Worm (Caenorhabditis elegans) whole organism, young adult: ENCODE measurements around the gene srab-6.

Source experiments
- F23B12.7 ChIP-seq: sonication (generic microtip); optimal IDR thresholded peaks from 2 replicates; lab custom pipeline; 2017; ENCODE audit warnings: missing genetic modification characterization, mild to moderate bottlenecking, missing compliant biosample characterization, antibody characterized with exemption, moderate library complexity; ENCODE audit not compliant: insufficient read depth
- dpl-1 ChIP-seq: fragments of 150-350 bp; optimal IDR thresholded peaks from 2 replicates; lab custom pipeline; 2014; ENCODE audit warnings: missing biosample characterization, missing genetic modification reagents, missing genetic modification characterization
- efl-1 ChIP-seq: fragments of 150-350 bp; optimal IDR thresholded peaks from 2 replicates; lab custom pipeline; 2014; ENCODE audit warnings: missing biosample characterization, missing genetic modification reagents, missing genetic modification characterization
- egl-18 ChIP-seq: fragments of 200-800 bp; sonication (Bioruptor generic); IDR thresholded peaks from 2 replicates; pipeline ENCODE4 v1.3.6; 2022; ENCODE audit warnings: missing genetic modification reagents, missing genetic modification characterization, missing compliant biosample characterization
- unc-62 ChIP-seq: fragments of 150-350 bp; optimal IDR thresholded peaks from 2 replicates; lab custom pipeline; 2014; ENCODE audit warnings: missing biosample characterization, missing genetic modification reagents, missing genetic modification characterization

- TF ChIP-seq egl-18 (GFP tag; lab: Robert Waterston, UW) (no peak), F23B12.7 (tag; lab: Kevin White, UChicago) (no peak), efl-1 (GFP tag; lab: Kevin White, UChicago) (no peak), dpl-1 (no peak), unc-62 (GFP tag; lab: Kevin White, UChicago) (no peak)
These were observed 39.6 kb downstream of the srab-6 start for ce11 chrV:3112198-3112597.
